Worm (Caenorhabditis elegans) whole organism, young adult: ENCODE data around the gene glb-14.

ENCODE experiments used
- B0019.2 ChIP-seq: fragments of 200-800 bp; sonication (Bioruptor generic); conservative IDR thresholded peaks from 2 replicates; pipeline ENCODE4 v1.3.6; 2022; ENCODE audit warnings: missing genetic modification reagents, missing genetic modification characterization, missing compliant biosample characterization
- B0035.1 ChIP-seq: sonication (generic microtip); optimal IDR thresholded peaks from 2 replicates; lab custom pipeline; 2016; ENCODE audit warnings: missing genetic modification characterization, mild to moderate bottlenecking, missing compliant biosample characterization, missing genotype, missing genetic modification reagents
- B0336.3 ChIP-seq: fragments of 200-800 bp; sonication (Bioruptor generic); IDR thresholded peaks from 2 replicates; pipeline ENCODE4 v1.3.6; 2022; ENCODE audit warnings: missing genetic modification characterization, missing compliant biosample characterization
- C17E4.6 ChIP-seq: fragments of 200-800 bp; sonication (Bioruptor generic); IDR thresholded peaks from 2 replicates; pipeline ENCODE4 v1.3.6; 2022; ENCODE audit warnings: missing genetic modification reagents, missing genetic modification characterization, missing compliant biosample characterization
- D2030.7 ChIP-seq: fragments of 200-800 bp; sonication (Bioruptor generic); IDR thresholded peaks from 2 replicates; pipeline ENCODE4 v1.3.6; 2022; ENCODE audit warnings: missing genetic modification reagents, missing genetic modification characterization, missing compliant biosample characterization
- F10E7.11 ChIP-seq: sonication (generic microtip); optimal IDR thresholded peaks from 2 replicates; lab custom pipeline; 2017; ENCODE audit warnings: mild to moderate bottlenecking, missing genetic modification characterization, moderate library complexity, missing compliant biosample characterization
- F22D6.2 ChIP-seq: sonication (generic microtip); optimal IDR thresholded peaks from 2 replicates; lab custom pipeline; 2016; ENCODE audit warnings: mild to moderate bottlenecking, missing genetic modification characterization, missing compliant biosample characterization
- F57A8.1 ChIP-seq: fragments of 200-800 bp; sonication (Bioruptor generic); optimal IDR thresholded peaks from 2 replicates; lab custom pipeline; 2018; ENCODE audit warnings: mild to moderate bottlenecking, missing genetic modification characterization, moderate library complexity, missing compliant biosample characterization
- F57C9.4 ChIP-seq: sonication (generic microtip); optimal IDR thresholded peaks from 2 replicates; lab custom pipeline; 2017; ENCODE audit warnings: mild to moderate bottlenecking, missing genetic modification characterization, missing compliant biosample characterization
- K11D2.4 ChIP-seq: fragments of 200-800 bp; sonication (Bioruptor generic); IDR thresholded peaks from 2 replicates; pipeline ENCODE4 v1.3.6; 2022; ENCODE audit warnings: missing genetic modification reagents, missing genetic modification characterization, missing compliant biosample characterization
- K12H6.12 ChIP-seq: fragments of 200-800 bp; sonication (Bioruptor generic); optimal IDR thresholded peaks from 2 replicates; lab custom pipeline; 2018; ENCODE audit warnings: mild to moderate bottlenecking, missing genetic modification characterization, missing compliant biosample characterization
- Y95B8A.8 ChIP-seq: fragments of 200-800 bp; sonication (Bioruptor generic); IDR thresholded peaks from 2 replicates; pipeline ENCODE4 v1.3.6; 2022; ENCODE audit warnings: missing genetic modification reagents, missing genetic modification characterization, missing compliant biosample characterization
- ama-1 ChIP-seq, 3 experiments: fragments of 150-350 bp in 1 of 3; sonication (generic microtip) in 2 of 3; optimal IDR thresholded peaks; 2 replicates each; lab custom pipeline; 2014 to 2018; ENCODE audit warnings: missing biosample characterization in 2 of 3, missing genetic modification characterization in 2 of 3, missing genetic modification reagents in 2 of 3
- atf-7 ChIP-seq: sonication (generic microtip); optimal IDR thresholded peaks from 2 replicates; lab custom pipeline; 2017; ENCODE audit warnings: mild to moderate bottlenecking, missing genetic modification characterization, missing compliant biosample characterization
- attf-6 ChIP-seq: fragments of 200-800 bp; sonication (Bioruptor generic); IDR thresholded peaks from 2 replicates; pipeline ENCODE4 v1.3.6; 2022; ENCODE audit warnings: missing genetic modification reagents, missing genetic modification characterization, missing compliant biosample characterization
- bed-2 ChIP-seq: fragments of 200-800 bp; sonication (Bioruptor generic); IDR thresholded peaks from 2 replicates; pipeline ENCODE4 v1.3.6; 2022; ENCODE audit warnings: missing genetic modification reagents, missing genetic modification characterization, missing compliant biosample characterization
- cebp-1 ChIP-seq, 2 experiments: fragments of 200-800 bp in 1 of 2; sonication (Bioruptor generic) in 1 of 2; sonication (generic microtip) in 1 of 2; IDR thresholded peaks in 1 of 2; optimal IDR thresholded peaks in 1 of 2; 2 replicates each; pipeline versions ENCODE4 v1.3.6 to Lab custom; 2017 to 2022; ENCODE audit warnings: missing compliant biosample characterization in 2 of 2, missing genetic modification characterization in 2 of 2, mild to moderate bottlenecking in 1 of 2, missing genetic modification reagents in 1 of 2, moderate library complexity in 1 of 2
- ceh-100 ChIP-seq: fragments of 200-800 bp; sonication (Bioruptor generic); IDR thresholded peaks from 2 replicates; pipeline ENCODE4 v1.3.6; 2022; ENCODE audit warnings: missing genetic modification reagents, missing genetic modification characterization, missing compliant biosample characterization
- ceh-27 ChIP-seq: fragments of 200-800 bp; sonication (Bioruptor generic); optimal IDR thresholded peaks from 2 replicates; lab custom pipeline; 2018; ENCODE audit warnings: mild to moderate bottlenecking, missing genetic modification characterization, moderate library complexity, missing compliant biosample characterization
- ceh-91 ChIP-seq: fragments of 200-800 bp; sonication (Bioruptor generic); IDR thresholded peaks from 2 replicates; pipeline ENCODE4 v1.3.6; 2022; ENCODE audit warnings: missing genetic modification reagents, missing genetic modification characterization, missing compliant biosample characterization
- chd-7 ChIP-seq: sonication (generic microtip); optimal IDR thresholded peaks from 2 replicates; lab custom pipeline; 2016; ENCODE audit warnings: mild to moderate bottlenecking, missing genetic modification characterization, moderate library complexity, missing compliant biosample characterization
- die-1 ChIP-seq: sonication (generic microtip); optimal IDR thresholded peaks from 2 replicates; lab custom pipeline; 2016; ENCODE audit warnings: missing genotype, mild to moderate bottlenecking, missing genetic modification characterization, missing compliant biosample characterization
- dox-1 ChIP-seq: fragments of 200-800 bp; sonication (Bioruptor generic); IDR thresholded peaks from 2 replicates; pipeline ENCODE4 v1.3.6; 2022; ENCODE audit warnings: missing genetic modification reagents, missing genetic modification characterization, missing compliant biosample characterization
- efl-1 ChIP-seq: fragments of 150-350 bp; optimal IDR thresholded peaks from 2 replicates; lab custom pipeline; 2014; ENCODE audit warnings: missing biosample characterization, missing genetic modification reagents, missing genetic modification characterization
- ekl-4 ChIP-seq: fragments of 200-800 bp; sonication (Bioruptor generic); IDR thresholded peaks from 2 replicates; pipeline ENCODE4 v1.3.6; 2022; ENCODE audit warnings: missing genetic modification reagents, missing genetic modification characterization, missing compliant biosample characterization
- fkh-3 ChIP-seq: sonication (generic microtip); optimal IDR thresholded peaks from 2 replicates; lab custom pipeline; 2016; ENCODE audit warnings: mild to moderate bottlenecking, missing genetic modification characterization, missing compliant biosample characterization
- hrde-1 ChIP-seq: sonication (generic microtip); optimal IDR thresholded peaks from 2 replicates; lab custom pipeline; 2016; ENCODE audit warnings: missing genetic modification characterization, mild to moderate bottlenecking, missing compliant biosample characterization, moderate library complexity, missing genotype, missing genetic modification reagents, borderline replicate concordance
- hsf-1 ChIP-seq: fragments of 200-800 bp; sonication (Bioruptor generic); IDR thresholded peaks from 2 replicates; pipeline ENCODE4 v1.3.6; 2022; ENCODE audit warnings: missing genetic modification reagents, missing genetic modification characterization, missing compliant biosample characterization
- let-526 ChIP-seq: fragments of 200-800 bp; sonication (Bioruptor generic); IDR thresholded peaks from 2 replicates; pipeline ENCODE4 v1.3.6; 2022; ENCODE audit warnings: missing genetic modification reagents, missing genetic modification characterization, missing compliant biosample characterization
- lsl-1 ChIP-seq: fragments of 200-800 bp; sonication (Bioruptor generic); optimal IDR thresholded peaks from 2 replicates; lab custom pipeline; 2018; ENCODE audit warnings: mild to moderate bottlenecking, missing genetic modification characterization, moderate library complexity, missing compliant biosample characterization
- lsy-27 ChIP-seq: sonication (generic microtip); optimal IDR thresholded peaks from 2 replicates; lab custom pipeline; 2017; ENCODE audit warnings: missing genetic modification characterization, mild to moderate bottlenecking, missing compliant biosample characterization, antibody characterized with exemption, missing genotype, borderline replicate concordance; ENCODE audit not compliant: insufficient read depth
- madf-6 ChIP-seq: fragments of 200-800 bp; sonication (Bioruptor generic); IDR thresholded peaks from 2 replicates; pipeline ENCODE4 v1.3.6; 2022; ENCODE audit warnings: missing genetic modification reagents, missing genetic modification characterization, missing compliant biosample characterization
- mcd-1 ChIP-seq: fragments of 200-800 bp; sonication (Bioruptor generic); IDR thresholded peaks from 2 replicates; pipeline ENCODE4 v1.3.6; 2022; ENCODE audit warnings: missing genetic modification reagents, missing genetic modification characterization, missing compliant biosample characterization
- nfya-1 ChIP-seq: sonication (generic microtip); optimal IDR thresholded peaks from 2 replicates; lab custom pipeline; 2017; ENCODE audit warnings: antibody characterized with exemption, missing compliant biosample characterization, missing genetic modification characterization, borderline replicate concordance; ENCODE audit not compliant: insufficient read depth
- nhr-179 ChIP-seq: sonication (generic microtip); optimal IDR thresholded peaks from 2 replicates; lab custom pipeline; 2016; ENCODE audit warnings: mild to moderate bottlenecking, missing genetic modification characterization, missing compliant biosample characterization
- nhr-80 ChIP-seq: sonication (generic microtip); optimal IDR thresholded peaks from 2 replicates; lab custom pipeline; 2016; ENCODE audit warnings: missing genetic modification characterization, missing compliant biosample characterization
- rcor-1 ChIP-seq: fragments of 200-800 bp; sonication (Bioruptor generic); IDR thresholded peaks from 2 replicates; pipeline ENCODE4 v1.3.6; 2022; ENCODE audit warnings: missing genetic modification reagents, missing genetic modification characterization, missing compliant biosample characterization
- rpc-1 ChIP-seq, 2 experiments: fragments of 150-350 bp in 1 of 2; sonication (generic microtip) in 1 of 2; optimal IDR thresholded peaks; 2 replicates each; lab custom pipeline; 2014 to 2018; ENCODE audit warnings: missing biosample characterization in 1 of 2, missing genetic modification characterization in 1 of 2, missing genetic modification reagents in 1 of 2, missing genotype in 1 of 2
- sdz-38 ChIP-seq: sonication (generic microtip); optimal IDR thresholded peaks from 2 replicates; lab custom pipeline; 2016; ENCODE audit warnings: missing genotype, missing genetic modification characterization, missing compliant biosample characterization
- sea-2 ChIP-seq: fragments of 200-800 bp; sonication (Bioruptor generic); IDR thresholded peaks from 2 replicates; pipeline ENCODE4 v1.3.6; 2022; ENCODE audit warnings: missing genetic modification characterization, missing compliant biosample characterization
- snpc-1.3 ChIP-seq: sonication (generic microtip); optimal IDR thresholded peaks from 2 replicates; lab custom pipeline; 2017; ENCODE audit warnings: missing genetic modification characterization, mild to moderate bottlenecking, missing compliant biosample characterization, antibody characterized with exemption, moderate library complexity, missing genotype, missing genetic modification reagents; ENCODE audit not compliant: insufficient read depth
- somi-1 ChIP-seq: fragments of 200-800 bp; sonication (Bioruptor generic); optimal IDR thresholded peaks from 2 replicates; lab custom pipeline; 2018; ENCODE audit warnings: mild to moderate bottlenecking, missing genetic modification characterization, missing compliant biosample characterization
- tlf-1 ChIP-seq: fragments of 200-800 bp; sonication (Bioruptor generic); optimal IDR thresholded peaks from 2 replicates; lab custom pipeline; 2018; ENCODE audit warnings: mild to moderate bottlenecking, missing genetic modification characterization, missing compliant biosample characterization
- xnd-1 ChIP-seq: sonication (generic microtip); optimal IDR thresholded peaks from 2 replicates; lab custom pipeline; 2016; ENCODE audit warnings: missing genotype, missing genetic modification reagents, missing genetic modification characterization, missing compliant biosample characterization
- ztf-6 ChIP-seq: fragments of 200-800 bp; sonication (Bioruptor generic); IDR thresholded peaks from 2 replicates; pipeline ENCODE4 v1.3.6; 2022; ENCODE audit warnings: missing genetic modification reagents, missing genetic modification characterization, missing compliant biosample characterization

Gene glb-14

ce11 chrV:15512856-15513756 is 31.7 kb downstream of the glb-14 start (continued):
- no peak for TF ChIP-seq atf-7
- no peak; the same call in 1 of the 2 replicates for TF ChIP-seq D2030.7
- peak; percentile 37 for TF ChIP-seq ceh-27 (GFP tag; lab: Kevin White, UChicago)
- no peak for TF ChIP-seq sdz-38 (tag; lab: Kevin White, UChicago)
- peak; percentile 39; the same call in 1 of the 2 replicates for TF ChIP-seq attf-6 (GFP tag; lab: Robert Waterston, UW)
- peak; percentile 77 for TF ChIP-seq hsf-1
- TF ChIP-seq mcd-1 (GFP tag; lab: Robert Waterston, UW) = peak; percentile 38; the same call in 1 of the 2 replicates
- TF ChIP-seq ceh-100 (GFP tag; lab: Robert Waterston, UW) = peak; percentile 28; the same call in 1 of the 2 replicates
- TF ChIP-seq efl-1 = no peak
- no peak for TF ChIP-seq ama-1 (optimal IDR thresholded peaks at IDR 0.05; lab: Kevin White, UChicago)
- no peak for TF ChIP-seq ama-1 (GFP tag; optimal IDR thresholded peaks at IDR 0.05; lab: Kevin White, UChicago)
- no peak for TF ChIP-seq F57A8.1 (GFP tag; lab: Kevin White, UChicago)
- TF ChIP-seq lsl-1 (GFP tag; lab: Kevin White, UChicago) = peak; percentile 42
- no peak for TF ChIP-seq ceh-91 (GFP tag; lab: Robert Waterston, UW)
- TF ChIP-seq bed-2 (GFP tag; lab: Robert Waterston, UW) = no peak
- no peak for TF ChIP-seq somi-1 (GFP tag; lab: Kevin White, UChicago)
- no peak for TF ChIP-seq snpc-1.3 (tag; lab: Kevin White, UChicago)
- TF ChIP-seq nhr-80 = no peak
- no peak for TF ChIP-seq nhr-179 (tag; lab: Kevin White, UChicago)
- TF ChIP-seq cebp-1 (GFP tag; IDR thresholded peaks at IDR 0.05; lab: Robert Waterston, UW) = no peak
- TF ChIP-seq cebp-1 (tag; optimal IDR thresholded peaks at IDR 0.05; lab: Kevin White, UChicago) = peak; percentile 2
- peak; percentile 20 for TF ChIP-seq die-1 (tag; lab: Kevin White, UChicago)
- TF ChIP-seq lsy-27 (tag; lab: Kevin White, UChicago) = no peak
- no peak for TF ChIP-seq nfya-1 (tag; lab: Kevin White, UChicago)
- TF ChIP-seq C17E4.6 = no peak
- peak; percentile 8 for TF ChIP-seq F10E7.11 (tag; lab: Kevin White, UChicago)
- TF ChIP-seq dox-1 = no peak
- peak; percentile 81 for TF ChIP-seq ekl-4 (GFP tag; lab: Robert Waterston, UW)
- no peak for TF ChIP-seq K12H6.12
- no peak for TF ChIP-seq F57C9.4 (tag; lab: Kevin White, UChicago)
- TF ChIP-seq let-526 (GFP tag; lab: Robert Waterston, UW) = no peak
- TF ChIP-seq K11D2.4 = no peak
- TF ChIP-seq F22D6.2 = no peak
- TF ChIP-seq xnd-1 (tag; lab: Kevin White, UChicago) = peak; percentile 46

ce11 chrV:15511613-15512216 is 33.1 kb downstream of the glb-14 start, which contains the start of gene rpl-38:
rpl-38 (plus strand) TSS chrV:15512166.
- TF ChIP-seq B0035.1 (tag; lab: Kevin White, UChicago) = no peak
- TF ChIP-seq hrde-1 (tag; lab: Kevin White, UChicago) = no peak
- TF ChIP-seq madf-6 (GFP tag; lab: Robert Waterston, UW) = peak; percentile 91
- TF ChIP-seq fkh-3 (tag; lab: Kevin White, UChicago) = no peak
- peak; percentile 75 for TF ChIP-seq rcor-1
- TF ChIP-seq Y95B8A.8 (GFP tag; lab: Robert Waterston, UW) = 0 out of 2 replicates have a peak, but pooled peaks have one; percentile 48
- no peak for TF ChIP-seq ztf-6
- TF ChIP-seq chd-7 (tag; lab: Kevin White, UChicago) = no peak
- TF ChIP-seq B0019.2 (GFP tag; lab: Robert Waterston, UW) = peak; percentile 37; the same call in 1 of the 2 replicates
- peak; percentile 40; the same call in 1 of the 2 replicates for TF ChIP-seq B0336.3
- peak; percentile 34 for TF ChIP-seq lsy-27 (tag; lab: Kevin White, UChicago)
- TF ChIP-seq sea-2 (GFP tag; lab: Robert Waterston, UW) = no peak
- peak; percentile 63 for TF ChIP-seq tlf-1 (GFP tag; lab: Kevin White, UChicago)
- TF ChIP-seq rpc-1 (optimal IDR thresholded peaks at IDR 0.05; lab: Kevin White, UChicago) = no peak
- TF ChIP-seq rpc-1 (tag; optimal IDR thresholded peaks at IDR 0.05; lab: Kevin White, UChicago) = peak; percentile 7
